Fruit fly (Drosophila melanogaster) whole organism, embryonic: ENCODE measurements around the gene Rab30.

Source experiments
- CG10274 ChIP-seq: fragments of 200-800 bp; sonication (Bioruptor generic); optimal IDR thresholded peaks from 3 replicates; lab custom pipeline; 2017; ENCODE audit warnings: missing biosample characterization, mild to moderate bottlenecking, missing genetic modification characterization
- CG10321 ChIP-seq: fragments of 200-800 bp; sonication (Bioruptor generic); IDR thresholded peaks from 2 replicates; pipeline ENCODE4 v1.3.6; 2022; ENCODE audit warnings: missing biosample characterization, missing genetic modification characterization
- CG10565 ChIP-seq: fragments of 200-800 bp; sonication (Bioruptor generic); optimal IDR thresholded peaks from 3 replicates; lab custom pipeline; 2016; ENCODE audit warnings: missing biosample characterization, mild to moderate bottlenecking, missing genetic modification characterization
- CG11723 ChIP-seq: fragments of 200-800 bp; sonication (Bioruptor generic); optimal IDR thresholded peaks from 2 replicates; lab custom pipeline; 2017; ENCODE audit warnings: missing biosample characterization, mild to moderate bottlenecking, missing genetic modification characterization
- CG12391 ChIP-seq: fragments of 200-800 bp; sonication (Bioruptor generic); optimal IDR thresholded peaks from 3 replicates; lab custom pipeline; 2018; ENCODE audit warnings: missing biosample characterization, mild to moderate bottlenecking, missing genetic modification characterization, moderate library complexity
- CG13894 ChIP-seq: fragments of 200-800 bp; sonication (Bioruptor generic); optimal IDR thresholded peaks from 3 replicates; lab custom pipeline; 2018; ENCODE audit warnings: missing biosample characterization, mild to moderate bottlenecking, missing genetic modification characterization, moderate library complexity
- CG15479 ChIP-seq: fragments of 200-800 bp; sonication (Bioruptor generic); optimal IDR thresholded peaks from 3 replicates; lab custom pipeline; 2019; ENCODE audit warnings: missing biosample characterization, mild to moderate bottlenecking, missing genetic modification characterization, moderate library complexity
- CG16863 ChIP-seq: fragments of 200-800 bp; sonication (Bioruptor generic); optimal IDR thresholded peaks from 3 replicates; lab custom pipeline; 2016; ENCODE audit warnings: missing biosample characterization, missing genetic modification characterization
- CG17186 ChIP-seq: fragments of 200-800 bp; sonication (Bioruptor generic); optimal IDR thresholded peaks from 3 replicates; lab custom pipeline; 2017; ENCODE audit warnings: missing biosample characterization, missing genetic modification reagents, missing genetic modification characterization
- CG2199 ChIP-seq: fragments of 200-800 bp; sonication (Bioruptor generic); IDR thresholded peaks from 3 replicates; pipeline ENCODE4 v1.3.6; 2022; ENCODE audit warnings: missing biosample characterization, missing genetic modification characterization
- CG2875 ChIP-seq: fragments of 200-800 bp; sonication (Bioruptor generic); optimal IDR thresholded peaks from 2 replicates; lab custom pipeline; 2017; ENCODE audit warnings: missing biosample characterization, mild to moderate bottlenecking, missing genetic modification characterization, missing genetic modification reagents
- CG3065 ChIP-seq: fragments of 200-800 bp; sonication (Bioruptor generic); optimal IDR thresholded peaks from 2 replicates; lab custom pipeline; 2016; ENCODE audit warnings: missing biosample characterization, missing genetic modification characterization
- CG32532 ChIP-seq: fragments of 200-800 bp; sonication (Bioruptor generic); IDR thresholded peaks from 2 replicates; pipeline ENCODE4 v1.3.6; 2022; ENCODE audit warnings: missing biosample characterization, missing genetic modification characterization
- CG33213 ChIP-seq: fragments of 200-800 bp; sonication (Bioruptor generic); optimal IDR thresholded peaks from 3 replicates; lab custom pipeline; 2016; ENCODE audit warnings: missing biosample characterization, missing genetic modification characterization
- CG34224 ChIP-seq: fragments of 200-800 bp; sonication (Bioruptor generic); IDR thresholded peaks from 3 replicates; pipeline ENCODE4 v1.3.6; 2022; ENCODE audit warnings: missing biosample characterization, missing genetic modification characterization; ENCODE audit not compliant: partially characterized antibody
- CG4424 ChIP-seq: fragments of 200-800 bp; sonication (Bioruptor generic); optimal IDR thresholded peaks from 3 replicates; lab custom pipeline; 2016; ENCODE audit warnings: missing biosample characterization, missing genetic modification characterization
- CG4617 ChIP-seq: fragments of 200-800 bp; sonication (Bioruptor generic); optimal IDR thresholded peaks from 3 replicates; lab custom pipeline; 2016; ENCODE audit warnings: missing biosample characterization, missing genetic modification characterization, borderline replicate concordance
- CG7357 ChIP-seq: fragments of 200-800 bp; sonication (Bioruptor generic); IDR thresholded peaks from 3 replicates; pipeline ENCODE4 v1.3.6; 2022; ENCODE audit warnings: missing biosample characterization, missing genetic modification characterization
- CG7372 ChIP-seq: fragments of 200-800 bp; sonication (Bioruptor generic); IDR thresholded peaks from 2 replicates; pipeline ENCODE4 v1.3.6; 2022; ENCODE audit warnings: missing biosample characterization, missing genetic modification characterization
- CG7963 ChIP-seq: fragments of 200-800 bp; sonication (Bioruptor generic); IDR thresholded peaks from 3 replicates; pipeline ENCODE4 v1.3.6; 2022; ENCODE audit warnings: missing biosample characterization, missing genetic modification characterization; ENCODE audit not compliant: partially characterized antibody
- Dfd ChIP-seq, 2 experiments: fragments of >200 bp; optimal IDR thresholded peaks; 2 replicates each; lab custom pipeline; 2017; ENCODE audit warnings: missing biosample characterization in 2 of 2, missing genetic modification characterization in 2 of 2
- Dp ChIP-seq: fragments of 200-800 bp; sonication (Bioruptor generic); optimal IDR thresholded peaks from 2 replicates; lab custom pipeline; 2018; ENCODE audit warnings: missing biosample characterization, mild to moderate bottlenecking, missing genetic modification characterization, moderate library complexity
- E2f1 ChIP-seq: fragments of 200-800 bp; sonication (Bioruptor generic); IDR thresholded peaks from 2 replicates; pipeline ENCODE4 v1.3.6; 2022; ENCODE audit warnings: missing biosample characterization, missing genetic modification characterization
- Gug ChIP-seq: fragments of 200-800 bp; sonication (Bioruptor generic); IDR thresholded peaks from 4 replicates; pipeline ENCODE4 v1.3.6; 2022; ENCODE audit warnings: missing biosample characterization, missing genetic modification characterization
- H15 ChIP-seq: fragments of 200-800 bp; sonication (Bioruptor generic); IDR thresholded peaks from 3 replicates; pipeline ENCODE4 v1.3.6; 2022; ENCODE audit warnings: missing biosample characterization, missing genetic modification characterization
- Kr ChIP-seq: fragments of 200-800 bp; sonication (Bioruptor generic); optimal IDR thresholded peaks from 2 replicates; lab custom pipeline; 2017; ENCODE audit warnings: missing biosample characterization, mild to moderate bottlenecking, missing genetic modification characterization
- Mes4 ChIP-seq: fragments of 200-800 bp; sonication (Bioruptor generic); optimal IDR thresholded peaks from 2 replicates; lab custom pipeline; 2016; ENCODE audit warnings: missing biosample characterization, missing genetic modification characterization
- Mrtf ChIP-seq: fragments of 200-800 bp; sonication (Bioruptor generic); IDR thresholded peaks from 3 replicates; pipeline ENCODE4 v1.3.6; 2022; ENCODE audit warnings: missing biosample characterization, missing genetic modification characterization
- Neu2 ChIP-seq: fragments of 200-800 bp; sonication (Bioruptor generic); optimal IDR thresholded peaks from 3 replicates; lab custom pipeline; 2016; ENCODE audit warnings: missing biosample characterization, missing genetic modification characterization, borderline replicate concordance
- al ChIP-seq: fragments of 200-800 bp; sonication (Bioruptor generic); IDR thresholded peaks from 2 replicates; pipeline ENCODE4 v1.3.6; 2022; ENCODE audit warnings: missing biosample characterization, missing genetic modification characterization
- ato ChIP-seq: fragments of 200-800 bp; sonication (Bioruptor generic); IDR thresholded peaks from 2 replicates; pipeline ENCODE4 v1.3.6; 2022; ENCODE audit warnings: missing biosample characterization, missing genetic modification characterization; ENCODE audit not compliant: partially characterized antibody
- bab2 ChIP-seq: fragments of 200-800 bp; sonication (Bioruptor generic); optimal IDR thresholded peaks from 2 replicates; lab custom pipeline; 2016; ENCODE audit warnings: missing biosample characterization, missing genetic modification characterization
- bcd ChIP-seq: fragments of 200-800 bp; sonication (Bioruptor generic); optimal IDR thresholded peaks from 2 replicates; lab custom pipeline; 2017; ENCODE audit warnings: missing biosample characterization, mild to moderate bottlenecking, missing genetic modification characterization
- caup ChIP-seq: fragments of 200-800 bp; sonication (Bioruptor generic); optimal IDR thresholded peaks from 3 replicates; lab custom pipeline; 2017; ENCODE audit warnings: missing biosample characterization, mild to moderate bottlenecking, missing genetic modification characterization, moderate library complexity; ENCODE audit not compliant: severe bottlenecking
- crc ChIP-seq: fragments of 200-800 bp; sonication (Bioruptor generic); optimal IDR thresholded peaks from 2 replicates; lab custom pipeline; 2016; ENCODE audit warnings: missing biosample characterization, missing genetic modification characterization
- dati ChIP-seq: fragments of 200-800 bp; sonication (Bioruptor generic); IDR thresholded peaks from 2 replicates; pipeline ENCODE4 v1.3.6; 2022; ENCODE audit warnings: missing biosample characterization, missing genetic modification characterization
- hbn ChIP-seq: fragments of 200-800 bp; sonication (Bioruptor generic); IDR thresholded peaks from 2 replicates; pipeline ENCODE4 v1.3.6; 2022; ENCODE audit warnings: missing biosample characterization, missing genetic modification characterization; ENCODE audit not compliant: partially characterized antibody
- kah ChIP-seq: fragments of 200-800 bp; sonication (Bioruptor generic); optimal IDR thresholded peaks from 2 replicates; lab custom pipeline; 2018; ENCODE audit warnings: missing biosample characterization, mild to moderate bottlenecking, missing genetic modification characterization
- lilli ChIP-seq: fragments of 200-800 bp; sonication (Bioruptor generic); optimal IDR thresholded peaks from 3 replicates; lab custom pipeline; 2016; ENCODE audit warnings: missing biosample characterization, missing genetic modification characterization
- lola ChIP-seq, 3 experiments: fragments of >200 bp in 2 of 3; fragments of 200-800 bp in 1 of 3; sonication (Bioruptor generic) in 1 of 3; optimal IDR thresholded peaks; 2 replicates each; lab custom pipeline; 2017 to 2019; ENCODE audit warnings: missing biosample characterization in 3 of 3, missing genetic modification characterization in 3 of 3, mild to moderate bottlenecking in 1 of 3, moderate library complexity in 1 of 3
- oc ChIP-seq: fragments of 200-800 bp; sonication (Bioruptor generic); optimal IDR thresholded peaks from 2 replicates; lab custom pipeline; 2018; ENCODE audit warnings: missing biosample characterization, mild to moderate bottlenecking, missing genetic modification characterization, moderate library complexity
- row ChIP-seq: fragments of 200-800 bp; sonication (Bioruptor generic); IDR thresholded peaks from 3 replicates; pipeline ENCODE4 v1.3.6; 2022; ENCODE audit warnings: missing biosample characterization, missing genetic modification characterization
- schlank ChIP-seq: fragments of 200-800 bp; sonication (Bioruptor generic); optimal IDR thresholded peaks from 2 replicates; lab custom pipeline; 2018; ENCODE audit warnings: missing biosample characterization, mild to moderate bottlenecking, missing genetic modification characterization
- sd ChIP-seq: fragments of 200-800 bp; sonication (Bioruptor generic); optimal IDR thresholded peaks from 3 replicates; lab custom pipeline; 2018; ENCODE audit warnings: missing biosample characterization, mild to moderate bottlenecking, missing genetic modification characterization, moderate library complexity
- seq ChIP-seq: fragments of 200-800 bp; sonication (Bioruptor generic); IDR thresholded peaks from 2 replicates; pipeline ENCODE4 v1.3.6; 2022; ENCODE audit warnings: missing biosample characterization, missing genetic modification characterization
- sna ChIP-seq: fragments of 200-800 bp; sonication (Bioruptor generic); IDR thresholded peaks from 2 replicates; pipeline ENCODE4 v1.3.6; 2022; ENCODE audit warnings: missing biosample characterization, missing genetic modification characterization; ENCODE audit not compliant: partially characterized antibody
- unpg ChIP-seq: fragments of 200-800 bp; sonication (Bioruptor generic); optimal IDR thresholded peaks from 3 replicates; lab custom pipeline; 2018; ENCODE audit warnings: missing biosample characterization, mild to moderate bottlenecking, missing genetic modification characterization, moderate library complexity
- vnd ChIP-seq: fragments of 200-800 bp; sonication (Bioruptor generic); IDR thresholded peaks from 3 replicates; pipeline ENCODE4 v1.3.6; 2022; ENCODE audit warnings: missing biosample characterization, missing genetic modification characterization; ENCODE audit not compliant: partially characterized antibody
- vvl ChIP-seq: fragments of 200-800 bp; sonication (Bioruptor generic); IDR thresholded peaks from 2 replicates; pipeline ENCODE4 v1.3.6; 2022; ENCODE audit warnings: missing biosample characterization, missing genetic modification characterization
- zen2 ChIP-seq: fragments of 200-800 bp; sonication (Bioruptor generic); IDR thresholded peaks from 3 replicates; pipeline ENCODE4 v1.3.6; 2022; ENCODE audit warnings: missing biosample characterization, missing genetic modification characterization; ENCODE audit not compliant: partially characterized antibody

Gene Rab30

DNA sequence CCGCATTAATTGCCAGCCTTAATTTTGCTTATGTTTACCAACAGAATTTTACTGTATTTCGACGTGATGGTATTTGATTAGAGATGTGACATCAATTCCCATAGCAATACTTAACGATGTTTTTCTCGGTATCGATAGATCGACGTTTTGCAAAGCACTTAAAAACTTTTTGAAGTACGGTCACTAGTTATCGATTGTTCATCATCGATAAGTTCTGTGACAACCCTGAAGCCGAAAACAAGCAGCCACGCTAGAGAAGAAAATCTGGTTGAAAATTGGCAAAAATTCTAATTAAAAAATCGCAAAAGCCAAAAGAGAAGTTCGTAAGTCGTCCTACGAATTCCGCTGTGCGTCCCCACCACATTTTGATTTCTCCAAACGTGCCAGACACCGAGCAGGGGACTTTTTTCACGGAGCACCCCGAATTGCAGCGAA, at the start of gene Rab30, which contains the start of gene Caper (continued):
- peak; percentile 56 for TF ChIP-seq vvl (GFP tag; lab: Robert Waterston, UW)
- TF ChIP-seq Mes4 (GFP tag; lab: Kevin White, UChicago), result peak; percentile 25
- no peak for TF ChIP-seq CG17186 (GFP tag; lab: Kevin White, UChicago)
- no peak for TF ChIP-seq kah (GFP tag; lab: Kevin White, UChicago)
- no peak for TF ChIP-seq H15 (GFP tag; lab: Robert Waterston, UW)
- peak; percentile 98 for TF ChIP-seq ato
- TF ChIP-seq lilli (GFP tag; lab: Kevin White, UChicago), result peak; percentile 80
- TF ChIP-seq sd, result peak; percentile 94
- TF ChIP-seq CG7372 (GFP tag; lab: Robert Waterston, UW), result peak; percentile 46; the same call in 1 of the 2 replicates
- TF ChIP-seq CG4424 (GFP tag; lab: Kevin White, UChicago), result peak; percentile 45
- TF ChIP-seq CG7357 (GFP tag; lab: Robert Waterston, UW), result no peak
- peak; percentile 52 for TF ChIP-seq al (GFP tag; lab: Robert Waterston, UW)
- TF ChIP-seq Mrtf (GFP tag; lab: Robert Waterston, UW), result no peak
- TF ChIP-seq Dfd (GFP tag; optimal IDR thresholded peaks at IDR 0.05; lab: Kevin White, UChicago), result no peak
- peak; percentile 98 for TF ChIP-seq CG7963
- TF ChIP-seq caup, result peak; percentile 52
- peak; percentile 51 for TF ChIP-seq schlank (tag; lab: Kevin White, UChicago)
- peak; percentile 91 for TF ChIP-seq CG4617 (GFP tag; lab: Kevin White, UChicago)
- peak in 1 of 3 experiments; percentile 4 for TF ChIP-seq lola (GFP tag; optimal IDR thresholded peaks at IDR 0.05; lab: Kevin White, UChicago)
- no peak for TF ChIP-seq bcd (GFP tag; lab: Kevin White, UChicago)
- peak; percentile 98 for TF ChIP-seq vnd (GFP tag; lab: Robert Waterston, UW)
- no peak for TF ChIP-seq E2f1 (GFP tag; lab: Robert Waterston, UW)
- TF ChIP-seq CG2875 (GFP tag; lab: Kevin White, UChicago), result no peak
- no peak for TF ChIP-seq oc (tag; lab: Kevin White, UChicago)
- TF ChIP-seq Dp (GFP tag; lab: Kevin White, UChicago), result peak; percentile 47
- TF ChIP-seq Gug (GFP tag; lab: Robert Waterston, UW), result peak; percentile 38; the same call in 1 of the 4 replicates
- peak; percentile 74 for TF ChIP-seq CG33213 (GFP tag; lab: Kevin White, UChicago)
- TF ChIP-seq CG3065 (GFP tag; lab: Kevin White, UChicago), result no peak
- peak; percentile 65 for TF ChIP-seq CG12391 (tag; lab: Kevin White, UChicago)
- TF ChIP-seq CG16863 (GFP tag; lab: Kevin White, UChicago), result peak; percentile 35
- TF ChIP-seq bab2 (GFP tag; lab: Kevin White, UChicago), result peak; percentile 61
- TF ChIP-seq crc (GFP tag; lab: Kevin White, UChicago), result no peak
- peak; percentile 99 for TF ChIP-seq zen2 (GFP tag; lab: Robert Waterston, UW)
- TF ChIP-seq hbn, result peak; percentile 97
- no peak for TF ChIP-seq Kr
- peak; percentile 70 for TF ChIP-seq CG13894 (tag; lab: Kevin White, UChicago)
- no peak for TF ChIP-seq seq (GFP tag; lab: Robert Waterston, UW)
- TF ChIP-seq CG10274 (GFP tag; lab: Kevin White, UChicago), result no peak
- TF ChIP-seq CG2199 (GFP tag; lab: Robert Waterston, UW), result no peak
- peak; percentile 65 for TF ChIP-seq CG32532 (GFP tag; lab: Robert Waterston, UW)
- no peak for TF ChIP-seq CG11723 (GFP tag; lab: Kevin White, UChicago)
- peak; percentile 95 for TF ChIP-seq sna (GFP tag; lab: Robert Waterston, UW)
- no peak for TF ChIP-seq CG10565 (GFP tag; lab: Kevin White, UChicago)
- peak; percentile 22 for TF ChIP-seq unpg (GFP tag; lab: Kevin White, UChicago)
- TF ChIP-seq Neu2 (GFP tag; lab: Kevin White, UChicago), result peak; percentile 8
- TF ChIP-seq row (GFP tag; lab: Robert Waterston, UW), result peak; percentile 72
- no peak for TF ChIP-seq CG15479 (GFP tag; lab: Kevin White, UChicago)
- no peak for TF ChIP-seq CG10321 (GFP tag; lab: Robert Waterston, UW)
- peak; percentile 99 for TF ChIP-seq CG34224
- no peak for TF ChIP-seq dati (GFP tag; lab: Robert Waterston, UW)
